Worm (Caenorhabditis elegans) whole organism, L4 larva: ENCODE results near the gene pigt-1.

ENCODE experiments used
- duxl-1 ChIP-seq: sonication (generic microtip); optimal IDR thresholded peaks from 2 replicates; lab custom pipeline; 2016; ENCODE audit warnings: mild to moderate bottlenecking, missing genetic modification characterization, moderate library complexity, missing compliant biosample characterization; ENCODE audit not compliant: poor library complexity
- fkh-10 ChIP-seq: fragments of 150-350 bp; optimal IDR thresholded peaks from 2 replicates; lab custom pipeline; 2014; ENCODE audit warnings: missing biosample characterization, missing genetic modification reagents, missing genetic modification characterization
- lin-1 ChIP-seq: fragments of 200-800 bp; sonication (Bioruptor generic); IDR thresholded peaks from 2 replicates; pipeline ENCODE4 v1.3.6; 2022; ENCODE audit warnings: missing genetic modification reagents, missing genetic modification characterization, missing compliant biosample characterization
- lin-38 ChIP-seq: fragments of 200-800 bp; sonication (Bioruptor generic); IDR thresholded peaks from 2 replicates; pipeline ENCODE4 v1.3.6; 2022; ENCODE audit warnings: missing genetic modification reagents, missing genetic modification characterization, missing compliant biosample characterization
- lin-39 ChIP-seq: fragments of 150-350 bp; optimal IDR thresholded peaks from 2 replicates; lab custom pipeline; 2014; ENCODE audit warnings: missing biosample characterization, missing genetic modification reagents, missing genetic modification characterization
- mdl-1 ChIP-seq, 2 experiments: fragments of 150-350 bp in 1 of 2; sonication (generic microtip) in 1 of 2; optimal IDR thresholded peaks; 2 replicates each; lab custom pipeline; 2014 to 2017; ENCODE audit warnings: missing biosample characterization in 2 of 2, missing genetic modification characterization in 2 of 2
- mxl-3 ChIP-seq: fragments of 200-800 bp; sonication (Bioruptor generic); optimal IDR thresholded peaks from 2 replicates; lab custom pipeline; 2018; ENCODE audit warnings: mild to moderate bottlenecking, missing genetic modification characterization, missing compliant biosample characterization
- nhr-111 ChIP-seq: fragments of 200-800 bp; sonication (Bioruptor generic); optimal IDR thresholded peaks from 2 replicates; lab custom pipeline; 2018; ENCODE audit warnings: mild to moderate bottlenecking, missing genetic modification characterization, missing compliant biosample characterization
- nhr-28 ChIP-seq: fragments of 150-350 bp; optimal IDR thresholded peaks from 2 replicates; lab custom pipeline; 2014; ENCODE audit warnings: missing biosample characterization, missing genetic modification characterization
- pqm-1 ChIP-seq: sonication (generic microtip); optimal IDR thresholded peaks from 2 replicates; lab custom pipeline; 2017; ENCODE audit warnings: missing biosample characterization, missing genetic modification characterization
- set-16 ChIP-seq: fragments of 200-800 bp; sonication (Bioruptor generic); IDR thresholded peaks from 2 replicates; pipeline ENCODE4 v1.3.6; 2022; ENCODE audit warnings: missing genetic modification reagents, missing genetic modification characterization, missing compliant biosample characterization
- skn-1 ChIP-seq: fragments of 150-350 bp; optimal IDR thresholded peaks from 2 replicates; lab custom pipeline; 2014; ENCODE audit warnings: missing biosample characterization, missing genetic modification characterization
- tag-97 ChIP-seq: fragments of 200-800 bp; sonication (Bioruptor generic); IDR thresholded peaks from 2 replicates; pipeline ENCODE4 v1.3.6; 2022; ENCODE audit warnings: missing genetic modification characterization, missing compliant biosample characterization

ce11 chrV:10936681-10937080 lies 21.9 kb downstream of the pigt-1 start, which contains the start of gene F17C11.12:
- TF ChIP-seq duxl-1 (no peak), fkh-10 (GFP tag; lab: Kevin White, UChicago) (no peak), pqm-1 (tag; lab: Kevin White, UChicago) (peak; percentile 89), lin-39 (tag; lab: Kevin White, UChicago) (no peak), nhr-111 (GFP tag; lab: Kevin White, UChicago) (no peak), set-16 (GFP tag; lab: Robert Waterston, UW) (no peak), tag-97 (GFP tag; lab: Robert Waterston, UW) (no peak), lin-38 (GFP tag; lab: Robert Waterston, UW) (no peak), skn-1 (no peak), mxl-3 (GFP tag; lab: Kevin White, UChicago) (no peak), nhr-28 (peak; percentile 84), mdl-1 (tag; optimal IDR thresholded peaks at IDR 0.05; lab: Kevin White, UChicago) (no peak), lin-1 (GFP tag; lab: Robert Waterston, UW) (no peak)
